Worm (Caenorhabditis elegans) whole organism, midembryonic: ENCODE measurements around the gene fem-1.

Source experiments
- flt-1 ChIP-seq: fragments of 200-800 bp; sonication (Bioruptor generic); IDR thresholded peaks from 2 replicates; pipeline ENCODE4 v1.3.6; 2022; ENCODE audit warnings: missing genetic modification characterization, missing compliant biosample characterization
- med-1 ChIP-seq: sonication (generic microtip); optimal IDR thresholded peaks from 2 replicates; lab custom pipeline; 2017; ENCODE audit warnings: missing genetic modification characterization, mild to moderate bottlenecking, missing compliant biosample characterization, antibody characterized with exemption, missing genetic modification reagents; ENCODE audit not compliant: insufficient read depth
- tab-1 ChIP-seq: fragments of 200-800 bp; sonication (Bioruptor generic); IDR thresholded peaks from 2 replicates; pipeline ENCODE4 v1.3.6; 2022; ENCODE audit warnings: missing genetic modification characterization, missing compliant biosample characterization
- ztf-23 ChIP-seq: fragments of 200-800 bp; sonication (Bioruptor generic); IDR thresholded peaks from 2 replicates; pipeline ENCODE4 v1.3.6; 2022; ENCODE audit warnings: missing genetic modification reagents, missing genetic modification characterization, missing compliant biosample characterization

ce11 chrIV:5519044-5519443 lies 18.7 kb downstream of the fem-1 start:
- TF ChIP-seq ztf-23 (GFP tag; lab: Robert Waterston, UW) (no peak), tab-1 (no peak), med-1 (GFP tag; lab: Kevin White, UChicago) (no peak), flt-1 (no peak)
